Fruit fly (Drosophila melanogaster) whole organism, embryonic: Measurements from ENCODE around the gene dls.

ENCODE experiments used
- Awh ChIP-seq: fragments of 200-800 bp; sonication (Bioruptor generic); IDR thresholded peaks from 2 replicates; pipeline ENCODE4, ENCODE4 v1.3.6; 2022; ENCODE audit warnings: missing biosample characterization, missing genetic modification characterization
- BtbVII ChIP-seq: fragments of 200-800 bp; sonication (Bioruptor generic); optimal IDR thresholded peaks from 3 replicates; lab custom pipeline; 2017; ENCODE audit warnings: missing biosample characterization, mild to moderate bottlenecking, missing genetic modification characterization
- C15 ChIP-seq: fragments of 200-800 bp; sonication (Bioruptor generic); IDR thresholded peaks from 3 replicates; pipeline ENCODE4 v1.3.6; 2022; ENCODE audit warnings: missing biosample characterization, missing genetic modification characterization
- CG10147 ChIP-seq: fragments of 200-800 bp; sonication (Bioruptor generic); optimal IDR thresholded peaks from 2 replicates; lab custom pipeline; 2019; ENCODE audit warnings: missing biosample characterization, mild to moderate bottlenecking, missing genetic modification characterization, moderate library complexity
- CG10267 ChIP-seq: fragments of 200-800 bp; sonication (Bioruptor generic); optimal IDR thresholded peaks from 2 replicates; lab custom pipeline; 2018; ENCODE audit warnings: missing biosample characterization, mild to moderate bottlenecking, missing genetic modification characterization, moderate library complexity
- CG14014 ChIP-seq: fragments of 200-800 bp; sonication (Bioruptor generic); IDR thresholded peaks from 2 replicates; pipeline ENCODE4 v1.3.6; 2022; ENCODE audit warnings: missing biosample characterization, missing genetic modification characterization
- CG16779 ChIP-seq: fragments of 200-800 bp; sonication (Bioruptor generic); IDR thresholded peaks from 2 replicates; pipeline ENCODE4 v1.3.6; 2022; ENCODE audit warnings: missing biosample characterization, missing genetic modification characterization
- CG34422 ChIP-seq: fragments of 200-800 bp; sonication (Bioruptor generic); IDR thresholded peaks from 3 replicates; pipeline ENCODE4 v1.3.6; 2022; ENCODE audit warnings: missing biosample characterization, missing genetic modification characterization
- CG4328 ChIP-seq: fragments of 200-800 bp; sonication (Bioruptor generic); optimal IDR thresholded peaks from 3 replicates; lab custom pipeline; 2017; ENCODE audit warnings: missing biosample characterization, missing genetic modification reagents, missing genetic modification characterization
- CG4707 ChIP-seq: fragments of 200-800 bp; sonication (Bioruptor generic); optimal IDR thresholded peaks from 2 replicates; lab custom pipeline; 2018; ENCODE audit warnings: missing biosample characterization, mild to moderate bottlenecking, missing genetic modification characterization, moderate library complexity
- CG4730 ChIP-seq: fragments of 200-800 bp; sonication (Bioruptor generic); IDR thresholded peaks from 2 replicates; pipeline ENCODE4 v1.3.6; 2022; ENCODE audit warnings: missing biosample characterization, missing genetic modification characterization
- CG6791 ChIP-seq: fragments of 200-800 bp; sonication (Bioruptor generic); IDR thresholded peaks from 3 replicates; pipeline ENCODE4 v1.3.6; 2022; ENCODE audit warnings: missing biosample characterization, missing genetic modification characterization; ENCODE audit not compliant: partially characterized antibody
- CG7271 ChIP-seq: fragments of 200-800 bp; sonication (Bioruptor generic); optimal IDR thresholded peaks from 2 replicates; lab custom pipeline; 2018; ENCODE audit warnings: missing biosample characterization, mild to moderate bottlenecking, missing genetic modification characterization, moderate library complexity
- CG7372 ChIP-seq: fragments of 200-800 bp; sonication (Bioruptor generic); IDR thresholded peaks from 2 replicates; pipeline ENCODE4 v1.3.6; 2022; ENCODE audit warnings: missing biosample characterization, missing genetic modification characterization
- CG7928 ChIP-seq: fragments of 200-800 bp; sonication (Bioruptor generic); optimal IDR thresholded peaks from 2 replicates; lab custom pipeline; 2017; ENCODE audit warnings: missing biosample characterization, mild to moderate bottlenecking, missing genetic modification characterization
- CG8089 ChIP-seq: fragments of 200-800 bp; sonication (Bioruptor generic); optimal IDR thresholded peaks from 3 replicates; lab custom pipeline; 2016; ENCODE audit warnings: missing biosample characterization, missing genetic modification characterization
- CG8281 ChIP-seq: fragments of 200-800 bp; sonication (Bioruptor generic); optimal IDR thresholded peaks from 2 replicates; lab custom pipeline; 2018; ENCODE audit warnings: missing biosample characterization, mild to moderate bottlenecking, missing genetic modification characterization, moderate library complexity
- CG9727 ChIP-seq: fragments of 200-800 bp; sonication (Bioruptor generic); optimal IDR thresholded peaks from 3 replicates; lab custom pipeline; 2017; ENCODE audit warnings: missing biosample characterization, mild to moderate bottlenecking, missing genetic modification characterization
- CHES-1-like ChIP-seq: fragments of 200-800 bp; sonication (Bioruptor generic); optimal IDR thresholded peaks from 2 replicates; lab custom pipeline; 2016; ENCODE audit warnings: missing biosample characterization, missing genetic modification characterization
- CTCF ChIP-seq: fragments of 200-800 bp; sonication (Bioruptor generic); optimal IDR thresholded peaks from 2 replicates; lab custom pipeline; 2017; ENCODE audit warnings: missing biosample characterization, mild to moderate bottlenecking, missing genetic modification characterization, moderate library complexity
- D ChIP-seq, 2 experiments: fragments of 200-800 bp in 1 of 2; fragments of >200 bp in 1 of 2; sonication (Bioruptor generic) in 1 of 2; optimal IDR thresholded peaks; 2 replicates in 1 of 2; 3 replicates in 1 of 2; lab custom pipeline; 2017; ENCODE audit warnings: mild to moderate bottlenecking in 1 of 2, missing biosample characterization in 1 of 2, missing genetic modification characterization in 1 of 2, missing genetic modification reagents in 1 of 2
- Dbx ChIP-seq: fragments of 200-800 bp; sonication (Bioruptor generic); IDR thresholded peaks from 3 replicates; pipeline ENCODE4 v1.3.6; 2022; ENCODE audit warnings: missing biosample characterization, missing genetic modification characterization
- Hmr ChIP-seq: fragments of 200-800 bp; sonication (Bioruptor generic); optimal IDR thresholded peaks from 3 replicates; lab custom pipeline; 2017; ENCODE audit warnings: mild to moderate bottlenecking, missing biosample characterization, missing genetic modification reagents, missing genetic modification characterization
- Jarid2 ChIP-seq: fragments of 200-800 bp; sonication (Bioruptor generic); optimal IDR thresholded peaks from 3 replicates; lab custom pipeline; 2017; ENCODE audit warnings: mild to moderate bottlenecking, missing biosample characterization, missing genetic modification reagents, missing genetic modification characterization
- Kr ChIP-seq: fragments of 200-800 bp; sonication (Bioruptor generic); optimal IDR thresholded peaks from 2 replicates; lab custom pipeline; 2017; ENCODE audit warnings: missing biosample characterization, mild to moderate bottlenecking, missing genetic modification characterization
- Lim3 ChIP-seq: fragments of 200-800 bp; sonication (Bioruptor generic); IDR thresholded peaks from 2 replicates; pipeline ENCODE4 v1.3.6; 2022; ENCODE audit warnings: missing biosample characterization, missing genetic modification characterization
- Mes4 ChIP-seq: fragments of 200-800 bp; sonication (Bioruptor generic); optimal IDR thresholded peaks from 2 replicates; lab custom pipeline; 2016; ENCODE audit warnings: missing biosample characterization, missing genetic modification characterization
- Nf-YC ChIP-seq: fragments of 200-800 bp; optimal IDR thresholded peaks from 3 replicates; lab custom pipeline; 2019; ENCODE audit warnings: missing biosample characterization, mild to moderate bottlenecking, missing genetic modification characterization, moderate library complexity
- NfI ChIP-seq: fragments of 200-800 bp; sonication (Bioruptor generic); optimal IDR thresholded peaks from 3 replicates; lab custom pipeline; 2018; ENCODE audit warnings: missing biosample characterization, mild to moderate bottlenecking, missing genetic modification characterization, moderate library complexity
- Rfx ChIP-seq: fragments of 200-800 bp; sonication (Bioruptor generic); IDR thresholded peaks from 2 replicates; pipeline ENCODE4 v1.3.6; 2022; ENCODE audit warnings: missing biosample characterization, missing genetic modification characterization
- Scr ChIP-seq: fragments of 200-800 bp; sonication (Bioruptor generic); IDR thresholded peaks from 2 replicates; pipeline ENCODE4 v1.3.6; 2022; ENCODE audit warnings: missing biosample characterization, missing genetic modification characterization; ENCODE audit not compliant: partially characterized antibody
- Tbp ChIP-seq: fragments of >200 bp; optimal IDR thresholded peaks from 2 replicates; lab custom pipeline; 2018; ENCODE audit warnings: missing biosample characterization, missing genetic modification characterization
- Trl ChIP-seq, 3 experiments: fragments of >200 bp in 2 of 3; fragments of 200-800 bp in 1 of 3; sonication (Bioruptor generic) in 1 of 3; optimal IDR thresholded peaks; 2 replicates in 1 of 3; 3 replicates in 2 of 3; lab custom pipeline; 2016 to 2017; ENCODE audit warnings: missing biosample characterization in 1 of 3, missing genetic modification characterization in 1 of 3
- ab ChIP-seq: fragments of 200-800 bp; sonication (Bioruptor generic); optimal IDR thresholded peaks from 2 replicates; lab custom pipeline; 2016; ENCODE audit warnings: missing biosample characterization, missing genetic modification characterization
- ac ChIP-seq: fragments of 200-800 bp; sonication (Bioruptor generic); optimal IDR thresholded peaks from 3 replicates; lab custom pipeline; 2017; ENCODE audit warnings: missing biosample characterization, mild to moderate bottlenecking, missing genetic modification characterization
- btn ChIP-seq: fragments of 200-800 bp; sonication (Bioruptor generic); optimal IDR thresholded peaks from 2 replicates; lab custom pipeline; 2016; ENCODE audit warnings: missing biosample characterization, missing genetic modification characterization
- caup ChIP-seq: fragments of 200-800 bp; sonication (Bioruptor generic); optimal IDR thresholded peaks from 3 replicates; lab custom pipeline; 2017; ENCODE audit warnings: missing biosample characterization, mild to moderate bottlenecking, missing genetic modification characterization, moderate library complexity; ENCODE audit not compliant: severe bottlenecking
- chm ChIP-seq: fragments of 200-800 bp; sonication (Bioruptor generic); IDR thresholded peaks from 2 replicates; pipeline ENCODE4 v1.3.6; 2022; ENCODE audit warnings: missing biosample characterization, missing genetic modification characterization
- ci ChIP-seq: fragments of 200-800 bp; sonication (Bioruptor generic); IDR thresholded peaks from 3 replicates; pipeline ENCODE4 v1.3.6; 2022; ENCODE audit warnings: missing biosample characterization, missing genetic modification characterization
- eve ChIP-seq, 2 experiments: fragments of >200 bp; optimal IDR thresholded peaks; 2 replicates each; lab custom pipeline; 2017; ENCODE audit warnings: missing biosample characterization in 2 of 2, missing genetic modification characterization in 2 of 2
- fd64A ChIP-seq: fragments of 200-800 bp; sonication (Bioruptor generic); optimal IDR thresholded peaks from 3 replicates; lab custom pipeline; 2018; ENCODE audit warnings: missing biosample characterization, mild to moderate bottlenecking, missing genetic modification characterization
- jumu ChIP-seq: fragments of 200-800 bp; sonication (Bioruptor generic); optimal IDR thresholded peaks from 3 replicates; lab custom pipeline; 2016; ENCODE audit warnings: missing biosample characterization, missing genetic modification characterization
- klu ChIP-seq: fragments of 200-800 bp; sonication (Bioruptor generic); IDR thresholded peaks from 2 replicates; pipeline ENCODE4 v1.3.6; 2022; ENCODE audit warnings: missing biosample characterization, missing genetic modification characterization
- lab ChIP-seq: fragments of 200-800 bp; sonication (Bioruptor generic); optimal IDR thresholded peaks from 3 replicates; lab custom pipeline; 2017; ENCODE audit warnings: missing biosample characterization, missing genetic modification characterization, mild to moderate bottlenecking, moderate library complexity, missing genetic modification reagents
- row ChIP-seq: fragments of 200-800 bp; sonication (Bioruptor generic); IDR thresholded peaks from 3 replicates; pipeline ENCODE4 v1.3.6; 2022; ENCODE audit warnings: missing biosample characterization, missing genetic modification characterization
- sens-2 ChIP-seq: fragments of 200-800 bp; sonication (Bioruptor generic); IDR thresholded peaks from 2 replicates; pipeline ENCODE4 v1.3.6; 2022; ENCODE audit warnings: missing biosample characterization, missing genetic modification characterization
- shn ChIP-seq: fragments of 200-800 bp; sonication (Bioruptor generic); optimal IDR thresholded peaks from 3 replicates; lab custom pipeline; 2016; ENCODE audit warnings: missing biosample characterization, missing genetic modification characterization
- tio ChIP-seq: fragments of 200-800 bp; sonication (Bioruptor generic); optimal IDR thresholded peaks from 2 replicates; lab custom pipeline; 2017; ENCODE audit warnings: missing biosample characterization, missing genetic modification characterization, inconsistent platforms
- unpg ChIP-seq: fragments of 200-800 bp; sonication (Bioruptor generic); optimal IDR thresholded peaks from 3 replicates; lab custom pipeline; 2018; ENCODE audit warnings: missing biosample characterization, mild to moderate bottlenecking, missing genetic modification characterization, moderate library complexity
- wor ChIP-seq: fragments of 200-800 bp; sonication (Bioruptor generic); IDR thresholded peaks from 2 replicates; pipeline ENCODE4 v1.3.6; 2022; ENCODE audit warnings: missing biosample characterization, missing genetic modification characterization

dls gene

DNA sequence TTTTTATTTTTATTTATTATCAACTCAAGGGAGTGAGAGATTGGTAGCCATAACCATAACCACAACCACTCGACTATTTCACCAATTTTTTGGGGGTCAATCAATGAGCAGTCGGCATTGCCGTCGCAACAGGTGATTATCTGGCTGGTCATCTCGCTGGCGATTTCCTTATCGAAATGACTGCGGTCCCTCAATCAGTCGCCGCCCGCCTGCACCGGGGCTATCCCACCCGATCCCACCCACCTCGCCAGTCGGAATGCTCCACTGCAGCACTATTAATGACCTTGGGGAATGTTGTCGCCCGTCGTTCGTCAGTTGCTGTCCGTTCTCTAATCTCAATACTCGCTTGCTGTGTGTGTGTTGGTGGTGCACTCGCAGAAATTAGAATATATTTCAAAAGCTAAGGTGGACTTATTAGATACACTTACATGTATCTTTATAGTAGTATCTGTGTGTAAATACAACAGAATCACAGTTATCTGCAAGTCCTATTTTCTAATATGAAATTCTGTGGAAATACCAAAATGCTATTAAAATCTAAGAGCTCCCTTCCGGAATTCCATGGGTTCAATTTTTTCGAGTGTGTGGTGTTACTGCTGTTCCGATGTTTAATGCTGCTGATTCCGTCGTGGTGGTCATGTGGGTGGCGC lies 40.6 kb upstream of the dls start (continued):
- TF ChIP-seq CG4707 (no peak), Jarid2 (GFP tag; lab: Kevin White, UChicago) (peak; percentile 21), wor (GFP tag; lab: Robert Waterston, UW) (no peak), CHES-1-like (GFP tag; lab: Kevin White, UChicago) (peak; percentile 62), Tbp (GFP tag; lab: Kevin White, UChicago) (no peak), btn (GFP tag; lab: Kevin White, UChicago) (no peak), Awh (GFP tag; lab: Robert Waterston, UW) (no peak), sens-2 (no peak), CG4730 (peak; percentile 32; the same call in 1 of the 2 replicates), Lim3 (GFP tag; lab: Robert Waterston, UW) (no peak), chm (no peak), Nf-YC (peak; percentile 41), klu (GFP tag; lab: Robert Waterston, UW) (peak; percentile 59), lab (GFP tag; lab: Kevin White, UChicago) (peak; percentile 77), BtbVII (GFP tag; lab: Kevin White, UChicago) (peak; percentile 73), CG7372 (GFP tag; lab: Robert Waterston, UW) (peak; percentile 35; the same call in 1 of the 2 replicates), C15 (GFP tag; lab: Robert Waterston, UW) (no peak), caup (peak; percentile 16), Scr (no peak), ci (GFP tag; lab: Robert Waterston, UW) (no peak), eve (GFP tag; optimal IDR thresholded peaks at IDR 0.05; lab: Kevin White, UChicago) (peak in 1 of 2 experiments; percentile 73), Hmr (GFP tag; lab: Kevin White, UChicago) (peak; percentile 81), NfI (GFP tag; lab: Kevin White, UChicago) (peak; percentile 47), CG16779 (GFP tag; lab: Robert Waterston, UW) (no peak), CG7271 (tag; lab: Kevin White, UChicago) (no peak), CG4328 (peak; percentile 46), CG8089 (peak; percentile 17), Kr (no peak), ac (GFP tag; lab: Kevin White, UChicago) (no peak), row (GFP tag; lab: Robert Waterston, UW) (peak; percentile 87), tio (peak; percentile 43), CG7928 (GFP tag; lab: Kevin White, UChicago) (peak; percentile 15), CG8281 (peak; percentile 30), CG10267 (tag; lab: Kevin White, UChicago) (no peak), ab (GFP tag; lab: Kevin White, UChicago) (no peak), CG9727 (GFP tag; lab: Kevin White, UChicago) (peak; percentile 56), CG10147 (GFP tag; lab: Kevin White, UChicago) (peak; percentile 70), Trl (optimal IDR thresholded peaks at IDR 0.05; lab: Kevin White, UChicago) (no peak), Trl (GFP tag; optimal IDR thresholded peaks at IDR 0.05; lab: Kevin White, UChicago) (peak; percentile 55), fd64A (no peak), unpg (peak; percentile 54), jumu (peak; percentile 23), CG34422 (GFP tag; lab: Robert Waterston, UW) (peak; percentile 33; the same call in 1 of the 3 replicates), shn (peak; percentile 73), Dbx (GFP tag; lab: Robert Waterston, UW) (peak; percentile 54; the same call in 2 of the 3 replicates), CG14014 (peak; percentile 43), Rfx (GFP tag; lab: Robert Waterston, UW) (peak; percentile 69), CG6791 (GFP tag; lab: Robert Waterston, UW) (no peak), Mes4 (GFP tag; lab: Kevin White, UChicago) (peak; percentile 39), CTCF (GFP tag; lab: Kevin White, UChicago) (no peak), D (optimal IDR thresholded peaks at IDR 0.05; lab: Kevin White, UChicago) (no peak), D (GFP tag; optimal IDR thresholded peaks at IDR 0.05; lab: Kevin White, UChicago) (peak; percentile 13)
